Worm (Caenorhabditis elegans): Measurements from ENCODE around the gene phf-30.

DNA sequence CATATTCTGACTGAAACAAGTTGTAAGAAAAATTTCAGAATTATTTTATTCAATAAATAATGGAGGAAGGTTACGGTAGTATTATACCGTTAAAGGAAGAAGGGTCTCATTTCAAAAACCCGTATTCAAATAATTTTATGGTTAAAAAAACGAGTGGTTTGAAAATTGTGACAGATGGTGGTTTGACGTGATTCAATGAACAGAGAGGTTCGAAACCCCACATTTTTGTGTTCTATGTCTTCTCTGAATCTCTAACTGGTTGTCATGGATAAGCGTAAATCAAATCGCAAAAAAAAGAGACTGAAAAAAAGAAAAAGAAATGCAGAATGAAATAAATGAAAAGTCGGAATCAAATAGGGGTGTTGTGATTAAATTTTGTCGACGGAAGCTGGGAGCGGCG lies 38.5 kb downstream of the phf-30 start, which contains the start of gene ZK994.6:
- TF ChIP-seq nfya-2 (GFP tag; IDR thresholded peaks at IDR 0.05) (no peak), ekl-4 (GFP tag; IDR thresholded peaks at IDR 0.05) (no peak), nfya-1 (tag; optimal IDR thresholded peaks at IDR 0.05; ENCODE audit: borderline replicate concordance, insufficient read depth) (no peak), lin-26 (GFP tag; IDR thresholded peaks at IDR 0.05) (no peak), Y53F4B.3 (GFP tag; IDR thresholded peaks at IDR 0.05) (no peak), Y79H2A.3 (GFP tag; conservative IDR thresholded peaks at IDR 0.05) (no peak), attf-5 (GFP tag; optimal IDR thresholded peaks at IDR 0.05) (no peak), attf-6 (GFP tag; IDR thresholded peaks at IDR 0.05) (no peak), snpc-4 (GFP tag; optimal IDR thresholded peaks at IDR 0.05) (no peak), snpc-4 (tag; optimal IDR thresholded peaks at IDR 0.05) (no peak), lag-1 (GFP tag; IDR thresholded peaks at IDR 0.05) (no peak), B0261.1 (tag; optimal IDR thresholded peaks at IDR 0.05) (no peak), pbrm-1 (GFP tag; IDR thresholded peaks at IDR 0.05) (no peak), unc-62 (GFP tag; optimal IDR thresholded peaks at IDR 0.05) (no peak), F37B4.10 (GFP tag; IDR thresholded peaks at IDR 0.05) (no peak)
